Worm (Caenorhabditis elegans): ENCODE results near the gene T25E12.14.

DNA sequence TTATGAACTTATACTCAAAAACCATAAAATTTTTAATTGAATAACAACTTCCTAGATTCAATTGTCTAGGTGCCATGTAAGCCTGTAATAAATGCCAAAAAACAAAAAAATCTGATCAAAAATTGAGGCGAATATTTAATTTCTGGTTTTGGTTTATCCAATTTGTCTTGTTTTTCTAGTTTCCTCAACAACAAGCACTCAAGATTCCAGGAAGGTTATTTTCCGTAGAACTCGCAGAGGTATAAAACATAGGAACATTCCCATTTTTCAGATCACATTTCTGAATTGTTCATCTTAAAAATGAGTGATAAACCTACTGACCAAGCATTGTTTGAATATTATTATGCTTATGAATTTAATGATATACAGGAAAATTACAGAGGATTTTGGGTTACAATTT, 29.8 kb upstream of the T25E12.14 start, which contains the start of gene srw-41:
- TF ChIP-seq klf-2 (GFP tag; conservative IDR thresholded peaks at IDR 0.05) = no peak
- TF ChIP-seq T22C8.4 (GFP tag; IDR thresholded peaks at IDR 0.05) = no peak
- no peak for TF ChIP-seq flt-1 (GFP tag; IDR thresholded peaks at IDR 0.05)
- TF ChIP-seq ztf-29 (GFP tag; IDR thresholded peaks at IDR 0.05) = no peak
- no peak for TF ChIP-seq tab-1 (GFP tag; IDR thresholded peaks at IDR 0.05)
- no peak for TF ChIP-seq med-1 (GFP tag; optimal IDR thresholded peaks at IDR 0.05; ENCODE audit: insufficient read depth)
